Fruit fly (Drosophila melanogaster) Kc167 (cell line): Measurements from ENCODE around the gene Dnaaf5.

Experiments used
- Myc ChIP-seq: fragments of >200 bp; optimal IDR thresholded peaks from 2 replicates; lab custom pipeline; 2017; ENCODE audit warnings: missing external identifiers
- Sin3A ChIP-seq: fragments of >200 bp; optimal IDR thresholded peaks from 2 replicates; lab custom pipeline; 2018; ENCODE audit warnings: missing external identifiers
- h ChIP-seq: fragments of >200 bp; optimal IDR thresholded peaks from 3 replicates; lab custom pipeline; 2018; ENCODE audit warnings: missing external identifiers
- insv ChIP-seq: fragments of >200 bp; optimal IDR thresholded peaks from 3 replicates; lab custom pipeline; 2018; ENCODE audit warnings: missing external identifiers
- psq ChIP-seq: fragments of >200 bp; optimal IDR thresholded peaks from 2 replicates; lab custom pipeline; 2017; ENCODE audit warnings: missing external identifiers
- ttk ChIP-seq: sonication (Bioruptor generic); optimal IDR thresholded peaks from 2 replicates; lab custom pipeline; 2017; ENCODE audit warnings: missing external identifiers

The Dnaaf5 gene

DNA sequence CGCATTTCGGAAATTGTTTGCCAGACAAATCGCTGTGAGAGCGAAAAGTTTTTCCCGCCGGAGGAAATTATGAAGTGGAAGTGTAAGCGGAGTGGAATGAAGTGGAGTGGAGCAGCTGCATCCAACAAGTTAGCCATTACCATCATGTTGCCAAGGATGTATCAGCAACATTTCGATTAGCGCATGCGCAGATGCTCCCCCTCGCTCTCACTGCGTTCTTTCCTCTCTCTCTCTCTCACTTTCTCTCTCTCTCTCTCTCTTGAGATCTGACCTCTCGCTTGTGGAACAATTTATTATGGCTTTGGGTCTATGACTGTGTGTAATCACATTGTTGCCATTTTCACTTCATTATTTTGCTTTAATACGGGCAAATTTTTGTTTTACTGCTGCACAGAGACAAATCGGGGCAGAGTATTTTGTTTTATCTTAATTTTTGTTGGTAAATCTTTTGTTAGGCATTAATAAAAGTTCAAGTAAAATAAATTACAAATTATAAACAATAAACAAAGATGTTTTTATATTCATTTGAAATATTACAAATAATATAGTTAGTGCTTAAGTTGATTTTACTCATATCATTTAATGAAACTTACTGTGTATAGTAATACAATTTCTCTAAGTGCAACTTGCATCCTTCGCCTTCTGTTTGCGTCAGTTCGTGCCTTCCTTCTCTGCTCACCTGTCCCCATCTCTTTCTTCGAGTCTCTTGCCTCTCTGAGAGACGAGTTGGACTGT lies 20.9 kb upstream of the Dnaaf5 start:
- no peak for TF ChIP-seq ttk (lab: Kevin White, UChicago)
- TF ChIP-seq insv (lab: Kevin White, UChicago): no peak
- no peak for TF ChIP-seq Sin3A (lab: Kevin White, UChicago)
- TF ChIP-seq Myc: no peak
- TF ChIP-seq psq (lab: Kevin White, UChicago): no peak
- no peak for TF ChIP-seq h

DNA sequence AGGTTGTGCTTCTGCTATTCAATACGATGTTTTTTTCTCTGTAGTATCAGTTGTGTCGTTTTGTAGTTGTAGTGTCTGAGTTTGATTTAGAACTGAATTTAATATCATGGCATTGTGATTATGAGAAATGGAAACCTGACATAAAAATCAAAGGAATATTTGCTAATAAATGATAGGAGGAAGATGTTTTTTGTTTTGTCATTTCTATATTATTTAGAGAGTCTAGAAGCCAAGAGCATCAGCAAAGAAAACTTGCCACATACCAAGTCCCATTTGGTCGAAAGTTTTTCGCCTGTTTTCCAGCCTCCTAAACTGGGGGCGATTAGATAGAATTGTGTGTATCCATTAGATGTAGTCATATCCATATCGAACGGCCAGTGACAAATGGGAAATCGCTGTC lies 20.0 kb upstream of the Dnaaf5 start, which contains the start of gene soti:
Gene soti (minus strand): TSS at position 101 of the 400 bp plus-strand sequence.
- TF ChIP-seq h: no peak
- TF ChIP-seq ttk (lab: Kevin White, UChicago): no peak
- no peak for TF ChIP-seq insv (lab: Kevin White, UChicago)
- no peak for TF ChIP-seq Sin3A (lab: Kevin White, UChicago)
- TF ChIP-seq psq (lab: Kevin White, UChicago): no peak
- TF ChIP-seq Myc: no peak

DNA sequence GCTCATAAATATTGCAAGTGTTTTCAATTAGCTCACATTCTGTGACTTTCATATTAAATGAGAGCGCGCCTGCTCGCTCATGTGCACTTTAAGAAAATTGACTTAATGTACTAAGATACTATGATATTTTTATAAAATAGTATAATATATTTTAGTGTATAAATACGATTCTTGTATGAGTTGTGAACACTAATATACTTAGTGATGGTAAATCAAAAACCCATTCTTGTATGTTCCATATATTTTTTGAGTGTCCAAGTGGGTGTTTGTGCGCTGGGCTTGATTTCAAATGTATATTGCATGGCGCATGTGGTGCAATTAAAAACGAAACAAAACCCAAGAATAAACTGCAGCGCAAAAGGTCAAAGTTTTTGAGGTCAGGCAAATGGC lies 12.2 kb upstream of the Dnaaf5 start:
- no peak for TF ChIP-seq h
- no peak for TF ChIP-seq psq (lab: Kevin White, UChicago)
- no peak for TF ChIP-seq Sin3A (lab: Kevin White, UChicago)
- no peak for TF ChIP-seq insv (lab: Kevin White, UChicago)
- no peak for TF ChIP-seq Myc
- TF ChIP-seq ttk (lab: Kevin White, UChicago): no peak

DNA sequence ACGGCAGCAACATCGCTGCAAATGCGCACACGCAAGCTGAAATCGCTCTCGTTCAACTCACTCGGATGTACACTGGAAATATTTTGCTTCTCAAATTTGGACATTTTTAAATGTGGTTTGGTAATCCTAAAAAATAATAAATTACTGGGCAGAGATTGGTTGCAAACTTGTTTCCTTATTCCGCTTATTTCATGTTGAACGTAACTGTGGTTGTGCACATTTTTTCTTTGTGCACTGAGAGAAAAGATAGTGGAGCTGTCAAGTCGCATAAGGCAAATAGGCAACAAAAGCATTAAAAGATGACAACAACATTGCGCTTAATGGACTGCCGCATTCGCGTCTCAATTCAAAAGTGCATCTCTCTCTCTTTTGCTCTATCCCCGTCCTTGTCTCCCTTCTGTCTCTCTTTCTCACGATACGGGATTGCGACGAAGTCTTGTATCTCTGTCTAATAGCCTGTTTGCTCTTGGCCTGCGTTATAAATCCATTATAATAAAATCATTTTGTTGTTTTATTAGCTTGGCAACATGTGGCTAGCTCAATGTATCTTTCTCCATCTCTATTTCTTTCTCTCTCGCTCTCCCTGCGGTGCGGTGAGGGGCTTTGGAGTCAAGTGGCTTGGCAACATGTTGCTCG lies 11.7 kb upstream of the Dnaaf5 start:
- no peak for TF ChIP-seq psq (lab: Kevin White, UChicago)

DNA sequence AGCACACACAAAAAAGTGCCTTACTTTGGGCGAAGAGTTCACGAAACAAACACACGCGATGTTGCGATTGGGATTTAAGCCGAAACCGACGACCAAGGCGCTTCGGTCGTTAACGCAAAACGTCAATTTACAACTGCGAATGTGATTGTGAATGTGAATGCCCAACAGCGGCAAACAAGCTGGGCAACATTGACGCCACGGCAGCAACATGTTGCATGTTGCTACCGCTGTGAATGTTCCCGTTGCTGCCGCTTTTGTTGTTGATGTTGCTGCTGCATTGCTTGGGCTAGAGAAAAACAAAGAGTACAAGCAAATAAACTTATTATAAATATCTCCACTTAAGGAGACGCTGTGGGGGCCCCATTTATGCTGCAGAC lies 11.2 kb upstream of the Dnaaf5 start, which contains the start of gene NK7.1:
Gene NK7.1 (minus strand): TSS at position 137 of the 377 bp plus-strand sequence.
- no peak for TF ChIP-seq ttk (lab: Kevin White, UChicago)

DNA sequence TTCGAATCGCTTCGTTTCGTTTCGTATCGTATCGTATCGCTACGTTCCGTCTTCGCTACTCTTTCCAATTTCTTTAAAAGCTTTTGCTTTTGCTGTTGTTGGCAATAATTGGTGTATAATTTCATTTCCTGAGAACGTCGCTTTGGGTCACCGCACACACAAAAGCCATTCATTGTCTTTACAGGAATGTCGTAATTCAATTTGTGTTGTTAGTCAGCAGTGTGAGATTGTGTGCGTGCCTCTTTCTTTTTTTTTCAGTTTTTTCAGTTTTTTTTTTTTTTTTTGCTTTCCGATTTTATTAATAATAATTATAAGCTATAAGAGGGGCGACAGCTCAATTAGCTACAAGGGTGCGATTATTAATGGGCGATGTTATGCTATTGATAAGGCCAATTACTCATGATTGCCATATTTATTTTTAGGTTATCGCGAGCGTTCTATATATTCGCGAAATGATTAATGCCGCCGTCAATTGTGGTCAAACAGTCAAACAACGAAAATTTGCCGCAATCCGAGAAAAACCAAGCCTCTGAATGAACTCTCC lies 9.6 kb upstream of the Dnaaf5 start:
- TF ChIP-seq psq (lab: Kevin White, UChicago): no peak
- no peak for TF ChIP-seq Myc
- TF ChIP-seq Sin3A (lab: Kevin White, UChicago): no peak
- TF ChIP-seq ttk (lab: Kevin White, UChicago): no peak
- TF ChIP-seq h: no peak
- TF ChIP-seq insv (lab: Kevin White, UChicago): no peak

DNA sequence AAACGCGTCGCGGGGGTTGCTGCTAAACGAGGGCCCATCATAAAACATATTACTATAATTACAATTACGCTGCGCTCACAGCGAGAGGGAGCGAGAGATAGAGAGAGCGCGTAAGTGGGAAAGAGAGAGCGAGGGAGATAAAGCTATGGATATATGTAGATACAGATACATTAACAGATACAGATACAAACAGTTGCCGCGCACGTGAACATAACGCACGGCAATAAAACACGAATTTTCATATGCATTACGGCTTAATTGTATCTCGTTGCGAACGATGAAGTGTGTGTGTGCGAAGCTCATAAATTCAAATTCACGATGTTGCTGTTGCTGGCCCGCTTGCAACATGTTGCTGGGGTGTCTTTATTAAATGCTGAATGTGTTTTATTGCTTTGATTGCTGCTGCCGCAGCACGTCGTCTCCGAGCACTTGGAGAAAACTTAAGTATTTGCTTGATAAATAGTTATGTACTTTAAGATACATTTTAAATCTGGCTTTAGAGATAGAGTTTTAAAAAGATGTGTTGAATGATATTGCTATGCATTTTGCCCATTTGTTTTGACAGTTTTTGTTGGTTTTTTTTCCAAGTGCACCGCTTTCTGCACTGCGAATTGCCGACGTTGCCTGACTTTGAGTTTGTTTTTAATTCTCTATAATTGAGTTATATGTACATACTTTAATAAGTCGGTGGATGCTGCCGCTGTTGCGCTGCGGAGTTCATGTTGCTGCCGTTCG lies 8.8 kb upstream of the Dnaaf5 start:
- TF ChIP-seq h: no peak
- TF ChIP-seq psq (lab: Kevin White, UChicago): no peak
- TF ChIP-seq ttk (lab: Kevin White, UChicago): no peak
- TF ChIP-seq Sin3A (lab: Kevin White, UChicago): no peak
- TF ChIP-seq insv (lab: Kevin White, UChicago): no peak
- no peak for TF ChIP-seq Myc

DNA sequence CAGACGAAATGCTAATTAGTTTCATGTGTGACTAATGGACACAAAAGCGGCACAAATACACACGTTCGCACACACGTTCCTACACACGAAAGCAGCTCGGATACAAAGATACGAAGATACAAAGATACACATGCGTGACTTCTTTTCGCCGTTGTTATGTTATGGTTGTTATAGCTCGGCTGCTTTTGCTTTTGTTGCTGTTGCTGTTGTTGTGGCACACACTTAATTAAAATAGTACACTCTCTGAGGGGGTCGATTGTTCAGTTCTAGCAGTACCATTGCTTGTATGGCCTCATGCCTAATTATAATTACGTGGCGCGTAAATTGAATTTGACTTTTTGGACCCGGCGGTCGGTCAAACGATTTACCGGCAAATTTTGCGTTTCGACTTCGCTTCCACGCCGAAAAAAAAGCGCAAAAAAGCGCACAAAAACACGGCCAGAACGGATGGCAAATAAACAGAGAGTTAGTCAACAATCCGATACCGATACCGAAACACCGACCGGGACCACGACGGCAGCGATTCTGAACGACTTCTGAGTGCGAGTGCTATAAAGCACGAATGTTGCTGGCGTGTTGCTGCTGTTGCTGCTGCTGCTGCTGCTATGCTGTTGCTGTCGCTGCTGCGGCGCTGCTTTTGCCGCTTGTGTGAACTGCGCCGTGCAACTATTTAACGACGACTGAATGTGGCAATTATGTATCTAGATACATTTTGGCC lies 8.1 kb upstream of the Dnaaf5 start:
- no peak for TF ChIP-seq ttk (lab: Kevin White, UChicago)
- no peak for TF ChIP-seq Sin3A (lab: Kevin White, UChicago)
- TF ChIP-seq psq (lab: Kevin White, UChicago): no peak
- TF ChIP-seq h: no peak
- TF ChIP-seq insv (lab: Kevin White, UChicago): no peak
- no peak for TF ChIP-seq Myc

DNA sequence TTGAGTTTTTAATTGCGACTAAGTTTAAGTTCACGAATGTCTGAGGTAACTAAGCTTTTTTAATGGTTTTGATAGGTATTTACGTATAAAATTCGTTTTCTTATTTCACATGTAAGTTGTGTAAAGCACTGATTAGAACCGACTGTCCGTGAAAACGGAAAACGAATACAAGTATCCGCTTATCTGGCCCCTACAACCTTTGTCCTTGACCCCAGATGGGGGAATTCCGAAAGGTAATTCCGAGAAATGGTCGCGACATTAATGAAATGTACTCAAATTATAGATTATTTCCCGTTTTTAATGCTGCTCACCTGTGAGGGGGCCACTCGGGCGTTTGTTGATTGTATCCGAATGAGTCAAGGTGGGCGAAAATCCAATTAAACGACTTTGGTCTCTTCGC lies 5.3 kb upstream of the Dnaaf5 start:
- TF ChIP-seq Myc: no peak
- no peak for TF ChIP-seq insv (lab: Kevin White, UChicago)
- TF ChIP-seq Sin3A (lab: Kevin White, UChicago): no peak
- no peak for TF ChIP-seq h
- no peak for TF ChIP-seq ttk (lab: Kevin White, UChicago)
- no peak for TF ChIP-seq psq (lab: Kevin White, UChicago)

DNA sequence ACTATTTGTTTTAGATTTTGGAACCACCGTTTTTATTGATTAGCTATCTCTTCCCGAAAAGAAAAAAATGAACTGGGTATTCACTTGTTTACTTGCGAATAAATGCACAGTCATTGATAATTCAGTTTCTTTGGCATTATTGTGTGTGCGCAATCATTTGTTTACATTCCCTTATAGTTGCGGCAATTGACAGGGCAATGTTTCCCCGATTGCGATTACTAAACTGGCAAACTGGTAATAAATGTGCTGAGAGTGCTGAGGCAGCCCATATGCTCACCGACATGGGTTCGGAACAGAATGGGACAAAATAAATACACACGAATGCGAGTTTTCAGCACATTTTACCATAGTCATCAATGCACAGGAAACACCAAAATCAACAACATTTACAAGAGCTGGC lies 4.3 kb upstream of the Dnaaf5 start:
- TF ChIP-seq ttk (lab: Kevin White, UChicago) (no peak), insv (lab: Kevin White, UChicago) (no peak), psq (lab: Kevin White, UChicago) (no peak), Sin3A (lab: Kevin White, UChicago) (no peak), h (no peak), Myc (no peak)

DNA sequence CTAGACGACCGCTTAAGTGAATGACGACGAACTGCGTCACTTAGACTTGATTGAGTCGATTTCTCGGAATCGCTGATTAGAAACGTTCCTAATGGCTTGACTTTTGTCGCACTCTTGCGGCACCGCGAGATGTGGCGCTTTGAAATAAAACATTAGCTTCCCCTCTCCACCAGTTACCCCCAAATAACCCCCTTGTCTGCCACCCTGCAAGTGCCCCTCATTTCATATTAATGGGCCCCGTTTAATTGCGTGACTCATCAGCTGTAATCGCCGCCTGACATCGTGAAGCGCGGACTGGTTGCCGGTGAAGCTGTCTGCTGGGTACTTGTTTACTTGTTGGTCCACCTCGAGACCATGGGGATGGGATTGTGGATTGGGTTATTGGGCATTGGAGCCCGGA lies 2.6 kb upstream of the Dnaaf5 start:
- TF ChIP-seq Myc (no peak), Sin3A (lab: Kevin White, UChicago) (no peak), psq (lab: Kevin White, UChicago) (no peak), ttk (lab: Kevin White, UChicago) (no peak), insv (lab: Kevin White, UChicago) (no peak), h (no peak)
